Worm (Caenorhabditis elegans): Measurements from ENCODE around the gene taf-8.

DNA sequence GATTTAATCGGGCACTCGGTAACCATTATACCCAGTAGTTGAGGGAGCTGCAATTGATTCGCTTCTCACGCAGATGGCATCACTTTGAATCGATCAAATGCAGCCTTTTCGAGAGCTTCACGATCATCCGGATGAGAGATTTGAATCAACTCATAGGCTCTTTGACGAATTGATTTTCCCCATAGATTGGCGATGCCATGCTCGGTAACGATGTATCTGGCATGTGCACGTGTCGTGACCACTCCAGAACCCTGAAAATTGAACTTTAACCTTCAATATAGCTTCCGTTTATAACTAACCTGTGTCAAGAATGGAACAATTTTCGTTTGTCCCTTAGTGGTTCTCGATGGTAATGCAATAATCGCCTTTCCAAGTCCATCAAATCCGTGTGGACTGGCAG, 15.1 kb downstream of the taf-8 start:
- TF ChIP-seq lin-15B (tag; optimal IDR thresholded peaks at IDR 0.05) (no peak), nfya-1 (tag; optimal IDR thresholded peaks at IDR 0.05; ENCODE audit: insufficient read depth) (no peak), pha-4 (tag; optimal IDR thresholded peaks at IDR 0.05) (no peak), nhr-76 (tag; optimal IDR thresholded peaks at IDR 0.05) (no peak), ztf-11 (tag; optimal IDR thresholded peaks at IDR 0.05) (no peak), unc-39 (tag; optimal IDR thresholded peaks at IDR 0.05) (no peak), snpc-4 (tag; optimal IDR thresholded peaks at IDR 0.05) (no peak), elt-1 (tag; optimal IDR thresholded peaks at IDR 0.05) (no peak)

Measured in whole organism, L3 larva.